Worm (Caenorhabditis elegans): ENCODE results near the gene F23B12.7.

ce11 chrV:14491097-14491496 is 41.6 kb downstream of the F23B12.7 start:
- TF ChIP-seq ama-1 (optimal IDR thresholded peaks at IDR 0.05) (no peak), ama-1 (GFP tag; optimal IDR thresholded peaks at IDR 0.05) (no peak), fkh-3 (tag; optimal IDR thresholded peaks at IDR 0.05) (no peak), nhr-80 (tag; optimal IDR thresholded peaks at IDR 0.05) (no peak), dpl-1 (GFP tag; optimal IDR thresholded peaks at IDR 0.05) (no peak), nhr-120 (GFP tag; IDR thresholded peaks at IDR 0.05) (no peak), cebp-2 (GFP tag; IDR thresholded peaks at IDR 0.05) (no peak), mel-28 (tag; optimal IDR thresholded peaks at IDR 0.05; ENCODE audit: borderline replicate concordance) (no peak), snpc-4 (GFP tag; optimal IDR thresholded peaks at IDR 0.05) (no peak), snpc-4 (tag; optimal IDR thresholded peaks at IDR 0.05) (no peak), hmg-1.2 (GFP tag; IDR thresholded peaks at IDR 0.05) (no peak), lsy-27 (tag; optimal IDR thresholded peaks at IDR 0.05; ENCODE audit: borderline replicate concordance, insufficient read depth) (no peak), nhr-179 (tag; optimal IDR thresholded peaks at IDR 0.05) (no peak), snpc-3.4 (tag; optimal IDR thresholded peaks at IDR 0.05) (no peak), ZK185.1 (tag; optimal IDR thresholded peaks at IDR 0.05; ENCODE audit: poor library complexity, severe bottlenecking) (no peak), F37B4.10 (GFP tag; IDR thresholded peaks at IDR 0.05) (no peak)

Data from whole organism, young adult.